Worm (Caenorhabditis elegans) whole organism, L4/young adult: ENCODE data around the gene haly-1.

ENCODE experiments used
- W03F9.2 ChIP-seq: fragments of 150-350 bp; optimal IDR thresholded peaks from 2 replicates; lab custom pipeline; 2014; ENCODE audit warnings: missing biosample characterization, missing genetic modification characterization
- dao-5 ChIP-seq: sonication (generic microtip); optimal IDR thresholded peaks from 2 replicates; lab custom pipeline; 2016; ENCODE audit warnings: missing genotype, missing genetic modification characterization, moderate library complexity, missing compliant biosample characterization
- him-1 ChIP-seq: sonication (generic microtip); optimal IDR thresholded peaks from 2 replicates; lab custom pipeline; 2016; ENCODE audit warnings: missing genotype, missing genetic modification reagents, missing genetic modification characterization, missing compliant biosample characterization

- TF ChIP-seq W03F9.2 (no peak), him-1 (tag; lab: Kevin White, UChicago) (no peak), dao-5 (no peak)
Observed at ce11 chrX:10909661-10910060, 13.3 kb upstream of the haly-1 start.
